Fruit fly (Drosophila melanogaster) whole organism, embryonic: Measurements from ENCODE around the gene CG33947.

Experiments used
- CG10267 ChIP-seq: fragments of 200-800 bp; sonication (Bioruptor generic); optimal IDR thresholded peaks from 2 replicates; lab custom pipeline; 2018; ENCODE audit warnings: missing biosample characterization, mild to moderate bottlenecking, missing genetic modification characterization, moderate library complexity
- CG11560 ChIP-seq: fragments of 200-800 bp; sonication (Bioruptor generic); IDR thresholded peaks from 3 replicates; pipeline ENCODE4 v1.3.6; 2022; ENCODE audit warnings: missing biosample characterization, missing genetic modification characterization
- CG11695 ChIP-seq: fragments of 200-800 bp; sonication (Bioruptor generic); IDR thresholded peaks from 3 replicates; pipeline ENCODE4 v1.3.6; 2022; ENCODE audit warnings: missing biosample characterization, missing genetic modification characterization
- CG12104 ChIP-seq: fragments of 200-800 bp; sonication (Bioruptor generic); optimal IDR thresholded peaks from 3 replicates; lab custom pipeline; 2016; ENCODE audit warnings: missing biosample characterization, missing genetic modification characterization
- CG13424 ChIP-seq: fragments of 200-800 bp; sonication (Bioruptor generic); optimal IDR thresholded peaks from 2 replicates; lab custom pipeline; 2019; ENCODE audit warnings: missing biosample characterization, mild to moderate bottlenecking, missing genetic modification characterization, moderate library complexity
- CG18262 ChIP-seq: fragments of 200-800 bp; optimal IDR thresholded peaks from 3 replicates; lab custom pipeline; 2019; ENCODE audit warnings: missing biosample characterization, mild to moderate bottlenecking, missing genetic modification characterization, moderate library complexity
- CG18619 ChIP-seq: fragments of 200-800 bp; sonication (Bioruptor generic); optimal IDR thresholded peaks from 3 replicates; lab custom pipeline; 2017; ENCODE audit warnings: missing biosample characterization, mild to moderate bottlenecking, missing genetic modification characterization
- CG34422 ChIP-seq: fragments of 200-800 bp; sonication (Bioruptor generic); IDR thresholded peaks from 3 replicates; pipeline ENCODE4 v1.3.6; 2022; ENCODE audit warnings: missing biosample characterization, missing genetic modification characterization
- CG3995 ChIP-seq: fragments of 200-800 bp; sonication (Bioruptor generic); optimal IDR thresholded peaks from 3 replicates; lab custom pipeline; 2016; ENCODE audit warnings: missing biosample characterization, missing genetic modification characterization
- CG4328 ChIP-seq: fragments of 200-800 bp; sonication (Bioruptor generic); optimal IDR thresholded peaks from 3 replicates; lab custom pipeline; 2017; ENCODE audit warnings: missing biosample characterization, missing genetic modification reagents, missing genetic modification characterization
- CG43689 ChIP-seq: fragments of 200-800 bp; sonication (Bioruptor generic); IDR thresholded peaks from 2 replicates; pipeline ENCODE4 v1.3.6; 2022; ENCODE audit warnings: missing biosample characterization, missing genetic modification characterization
- CG6254 ChIP-seq: fragments of 200-800 bp; sonication (Bioruptor generic); optimal IDR thresholded peaks from 3 replicates; lab custom pipeline; 2017; ENCODE audit warnings: mild to moderate bottlenecking, missing biosample characterization, missing genetic modification reagents, missing genetic modification characterization
- CG6683 ChIP-seq: fragments of 200-800 bp; sonication (Bioruptor generic); optimal IDR thresholded peaks from 2 replicates; lab custom pipeline; 2017; ENCODE audit warnings: missing biosample characterization, mild to moderate bottlenecking, missing genetic modification characterization, missing genetic modification reagents
- CG7839 ChIP-seq: fragments of 200-800 bp; sonication (Bioruptor generic); optimal IDR thresholded peaks from 3 replicates; lab custom pipeline; 2018; ENCODE audit warnings: missing biosample characterization, mild to moderate bottlenecking, missing genetic modification characterization, moderate library complexity
- CG7987 ChIP-seq: fragments of 200-800 bp; sonication (Bioruptor generic); optimal IDR thresholded peaks from 2 replicates; lab custom pipeline; 2018; ENCODE audit warnings: missing biosample characterization, mild to moderate bottlenecking, missing genetic modification characterization, moderate library complexity
- CG8388 ChIP-seq: fragments of 200-800 bp; sonication (Bioruptor generic); optimal IDR thresholded peaks from 2 replicates; lab custom pipeline; 2019; ENCODE audit warnings: missing biosample characterization, mild to moderate bottlenecking, missing genetic modification characterization, moderate library complexity
- CG9817 ChIP-seq: fragments of 200-800 bp; sonication (Bioruptor generic); optimal IDR thresholded peaks from 2 replicates; lab custom pipeline; 2018; ENCODE audit warnings: missing biosample characterization, mild to moderate bottlenecking, missing genetic modification characterization, moderate library complexity
- D ChIP-seq, 2 experiments: fragments of 200-800 bp in 1 of 2; fragments of >200 bp in 1 of 2; sonication (Bioruptor generic) in 1 of 2; optimal IDR thresholded peaks; 2 replicates in 1 of 2; 3 replicates in 1 of 2; lab custom pipeline; 2017; ENCODE audit warnings: mild to moderate bottlenecking in 1 of 2, missing biosample characterization in 1 of 2, missing genetic modification characterization in 1 of 2, missing genetic modification reagents in 1 of 2
- Dek ChIP-seq: fragments of 200-800 bp; sonication (Bioruptor generic); optimal IDR thresholded peaks from 3 replicates; lab custom pipeline; 2019; ENCODE audit warnings: missing biosample characterization, mild to moderate bottlenecking, missing genetic modification characterization, moderate library complexity
- Dip2 ChIP-seq: fragments of 200-800 bp; sonication (Bioruptor generic); IDR thresholded peaks from 2 replicates; pipeline ENCODE4 v1.3.6; 2022; ENCODE audit warnings: missing biosample characterization, missing genetic modification characterization
- Dref ChIP-seq: fragments of 200-800 bp; sonication (Bioruptor generic); IDR thresholded peaks from 2 replicates; pipeline ENCODE4 v1.3.6; 2022; ENCODE audit warnings: missing biosample characterization, missing genetic modification characterization
- Eip74EF ChIP-seq, 2 experiments: fragments of 200-800 bp in 1 of 2; fragments of >200 bp in 1 of 2; sonication (Bioruptor generic) in 1 of 2; optimal IDR thresholded peaks; 2 replicates each; lab custom pipeline; 2017 to 2019; ENCODE audit warnings: missing biosample characterization in 2 of 2, missing genetic modification characterization in 2 of 2, mild to moderate bottlenecking in 1 of 2, moderate library complexity in 1 of 2
- Fer3 ChIP-seq: fragments of 200-800 bp; sonication (Bioruptor generic); optimal IDR thresholded peaks from 2 replicates; lab custom pipeline; 2018; ENCODE audit warnings: missing biosample characterization, mild to moderate bottlenecking, missing genetic modification characterization, moderate library complexity
- H15 ChIP-seq: fragments of 200-800 bp; sonication (Bioruptor generic); IDR thresholded peaks from 3 replicates; pipeline ENCODE4 v1.3.6; 2022; ENCODE audit warnings: missing biosample characterization, missing genetic modification characterization
- HLH4C ChIP-seq: fragments of 200-800 bp; sonication (Bioruptor generic); IDR thresholded peaks from 3 replicates; pipeline ENCODE4 v1.3.6; 2022; ENCODE audit warnings: missing biosample characterization, missing genetic modification characterization; ENCODE audit not compliant: partially characterized antibody
- Hr3 ChIP-seq: fragments of 200-800 bp; sonication (Bioruptor generic); optimal IDR thresholded peaks from 3 replicates; lab custom pipeline; 2016; ENCODE audit warnings: missing biosample characterization, missing genetic modification characterization
- Lpt ChIP-seq: fragments of >200 bp; optimal IDR thresholded peaks from 2 replicates; lab custom pipeline; 2018; ENCODE audit warnings: missing biosample characterization, missing genetic modification characterization
- Nf-YB ChIP-seq: fragments of 200-800 bp; sonication (Bioruptor generic); optimal IDR thresholded peaks from 3 replicates; lab custom pipeline; 2019; ENCODE audit warnings: missing biosample characterization, mild to moderate bottlenecking, missing genetic modification characterization, moderate library complexity
- Poxn ChIP-seq: fragments of 200-800 bp; sonication (Bioruptor generic); IDR thresholded peaks from 2 replicates; pipeline ENCODE4 v1.3.6; 2022; ENCODE audit warnings: missing biosample characterization, missing genetic modification characterization
- Six4 ChIP-seq: fragments of 200-800 bp; sonication (Bioruptor generic); optimal IDR thresholded peaks from 2 replicates; lab custom pipeline; 2016; ENCODE audit warnings: missing biosample characterization, missing genetic modification characterization
- Sox102F ChIP-seq: fragments of 200-800 bp; sonication (Bioruptor generic); optimal IDR thresholded peaks from 2 replicates; lab custom pipeline; 2018; ENCODE audit warnings: missing biosample characterization, mild to moderate bottlenecking, missing genetic modification characterization, moderate library complexity
- TFAM ChIP-seq: fragments of 200-800 bp; sonication (Bioruptor generic); optimal IDR thresholded peaks from 2 replicates; lab custom pipeline; 2017; ENCODE audit warnings: missing biosample characterization, missing genetic modification characterization, inconsistent platforms
- amos ChIP-seq: fragments of 200-800 bp; sonication (Bioruptor generic); IDR thresholded peaks from 2 replicates; pipeline ENCODE4 v1.3.6; 2022; ENCODE audit warnings: missing biosample characterization, missing genetic modification characterization; ENCODE audit not compliant: partially characterized antibody
- ara ChIP-seq: fragments of 200-800 bp; sonication (Bioruptor generic); IDR thresholded peaks from 2 replicates; pipeline ENCODE4 v1.3.6; 2022; ENCODE audit warnings: missing biosample characterization, missing genetic modification characterization
- ato ChIP-seq: fragments of 200-800 bp; sonication (Bioruptor generic); IDR thresholded peaks from 2 replicates; pipeline ENCODE4 v1.3.6; 2022; ENCODE audit warnings: missing biosample characterization, missing genetic modification characterization; ENCODE audit not compliant: partially characterized antibody
- croc ChIP-seq: fragments of 200-800 bp; sonication (Bioruptor generic); conservative IDR thresholded peaks from 3 replicates; pipeline ENCODE4 v1.3.6; 2022; ENCODE audit warnings: missing biosample characterization, missing genetic modification characterization
- cwo ChIP-seq: fragments of 200-800 bp; sonication (Bioruptor generic); optimal IDR thresholded peaks from 3 replicates; lab custom pipeline; 2017; ENCODE audit warnings: missing biosample characterization, missing genetic modification characterization, mild to moderate bottlenecking, moderate library complexity, missing genetic modification reagents
- grn ChIP-seq: fragments of 200-800 bp; sonication (Bioruptor generic); optimal IDR thresholded peaks from 3 replicates; lab custom pipeline; 2017; ENCODE audit warnings: missing biosample characterization, missing genetic modification characterization
- jigr1 ChIP-seq: fragments of 200-800 bp; sonication (Bioruptor generic); IDR thresholded peaks from 3 replicates; pipeline ENCODE4 v1.3.6; 2022; ENCODE audit warnings: missing biosample characterization, missing genetic modification characterization
- kni ChIP-seq: fragments of 200-800 bp; sonication (Bioruptor generic); optimal IDR thresholded peaks from 3 replicates; lab custom pipeline; 2017; ENCODE audit warnings: mild to moderate bottlenecking, missing biosample characterization, missing genetic modification reagents, missing genetic modification characterization
- maf-S ChIP-seq: fragments of 200-800 bp; sonication (Bioruptor generic); optimal IDR thresholded peaks from 2 replicates; lab custom pipeline; 2016; ENCODE audit warnings: missing biosample characterization, missing genetic modification characterization
- nom ChIP-seq: fragments of 200-800 bp; sonication (Bioruptor generic); optimal IDR thresholded peaks from 2 replicates; lab custom pipeline; 2017; ENCODE audit warnings: missing biosample characterization, missing genetic modification characterization, mild to moderate bottlenecking, moderate library complexity, missing genetic modification reagents
- scrt ChIP-seq: fragments of 200-800 bp; sonication (Bioruptor generic); optimal IDR thresholded peaks from 2 replicates; lab custom pipeline; 2018; ENCODE audit warnings: missing biosample characterization, mild to moderate bottlenecking, missing genetic modification characterization, moderate library complexity
- sqz ChIP-seq: fragments of 200-800 bp; sonication (Bioruptor generic); optimal IDR thresholded peaks from 3 replicates; lab custom pipeline; 2018; ENCODE audit warnings: missing biosample characterization, mild to moderate bottlenecking, missing genetic modification characterization
- sug ChIP-seq: fragments of 200-800 bp; optimal IDR thresholded peaks from 2 replicates; lab custom pipeline; 2019; ENCODE audit warnings: missing biosample characterization, mild to moderate bottlenecking, missing genetic modification characterization, moderate library complexity
- tin ChIP-seq: fragments of 200-800 bp; sonication (Bioruptor generic); optimal IDR thresholded peaks from 3 replicates; lab custom pipeline; 2016; ENCODE audit warnings: missing biosample characterization, missing genetic modification characterization
- tup ChIP-seq: fragments of 200-800 bp; sonication (Bioruptor generic); optimal IDR thresholded peaks from 2 replicates; lab custom pipeline; 2016; ENCODE audit warnings: missing biosample characterization, mild to moderate bottlenecking, missing genetic modification characterization, moderate library complexity
- zen2 ChIP-seq: fragments of 200-800 bp; sonication (Bioruptor generic); IDR thresholded peaks from 3 replicates; pipeline ENCODE4 v1.3.6; 2022; ENCODE audit warnings: missing biosample characterization, missing genetic modification characterization; ENCODE audit not compliant: partially characterized antibody

Gene CG33947

DNA sequence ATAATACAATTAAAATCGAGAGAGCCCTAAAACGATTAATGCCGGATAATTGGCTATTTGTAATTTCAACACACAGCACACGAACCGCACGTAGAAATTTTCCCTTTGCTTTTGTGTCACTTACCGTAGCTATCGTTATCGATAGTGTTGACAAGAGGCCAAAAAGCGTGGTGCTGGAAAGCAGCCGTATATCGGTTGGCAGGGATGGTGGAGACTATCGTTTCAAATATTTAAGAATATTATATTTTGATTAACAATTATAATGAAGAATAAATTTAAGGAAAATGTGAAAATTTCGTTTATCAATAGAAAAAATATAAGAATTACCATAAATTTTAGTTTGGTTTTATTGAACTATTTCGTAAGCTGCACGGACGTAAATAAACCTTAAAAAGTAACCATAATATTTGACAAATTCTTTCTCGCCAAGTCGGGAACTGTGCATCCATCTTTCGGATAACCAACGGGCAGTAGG is 3.2 kb upstream of the CG33947 start, which contains the start of gene JIL-1 (continued):
- TF ChIP-seq CG6683 (GFP tag; lab: Kevin White, UChicago) (no peak), CG43689 (GFP tag; lab: Robert Waterston, UW) (0 out of 2 replicates have a peak, but pooled peaks have one; percentile 31), croc (peak; percentile 54; the same call in 2 of the 3 replicates), CG34422 (peak; percentile 81), CG13424 (tag; lab: Kevin White, UChicago) (peak; percentile 35), Eip74EF (GFP tag; optimal IDR thresholded peaks at IDR 0.05; lab: Kevin White, UChicago) (no peak), Dip2 (GFP tag; lab: Robert Waterston, UW) (no peak), H15 (GFP tag; lab: Robert Waterston, UW) (peak; percentile 24; the same call in 1 of the 3 replicates), HLH4C (GFP tag; lab: Robert Waterston, UW) (peak; percentile 82), Six4 (GFP tag; lab: Kevin White, UChicago) (no peak), kni (GFP tag; lab: Kevin White, UChicago) (no peak), scrt (no peak), Poxn (GFP tag; lab: Robert Waterston, UW) (no peak), CG6254 (GFP tag; lab: Kevin White, UChicago) (no peak), CG11695 (0 out of 3 replicates have a peak, but pooled peaks have one; percentile 30), tin (GFP tag; lab: Kevin White, UChicago) (peak; percentile 61), CG7987 (GFP tag; lab: Kevin White, UChicago) (peak; percentile 2), ato (GFP tag; lab: Robert Waterston, UW) (peak; percentile 73), CG10267 (tag; lab: Kevin White, UChicago) (peak; percentile 96), cwo (peak; percentile 17), tup (GFP tag; lab: Kevin White, UChicago) (peak; percentile 3), grn (GFP tag; lab: Kevin White, UChicago) (no peak), maf-S (GFP tag; lab: Kevin White, UChicago) (no peak), CG8388 (peak; percentile 2), CG18262 (tag; lab: Kevin White, UChicago) (peak; percentile 43), Sox102F (GFP tag; lab: Kevin White, UChicago) (peak; percentile 42), ara (GFP tag; lab: Robert Waterston, UW) (peak; percentile 68; the same call in 1 of the 2 replicates), CG7839 (tag; lab: Kevin White, UChicago) (peak; percentile 79), CG12104 (GFP tag; lab: Kevin White, UChicago) (no peak), amos (GFP tag; lab: Robert Waterston, UW) (peak; percentile 92), sqz (GFP tag; lab: Kevin White, UChicago) (peak; percentile 13), Lpt (no peak), Fer3 (tag; lab: Kevin White, UChicago) (peak; percentile 54), zen2 (peak; percentile 38; the same call in 2 of the 3 replicates), CG18619 (GFP tag; lab: Kevin White, UChicago) (peak; percentile 41), CG9817 (tag; lab: Kevin White, UChicago) (peak; percentile 60), Nf-YB (GFP tag; lab: Kevin White, UChicago) (no peak), Dref (GFP tag; lab: Robert Waterston, UW) (peak; percentile 84), nom (GFP tag; lab: Kevin White, UChicago) (no peak), Dek (tag; lab: Kevin White, UChicago) (peak; percentile 65), TFAM (GFP tag; lab: Kevin White, UChicago) (no peak), Hr3 (peak; percentile 65), D (optimal IDR thresholded peaks at IDR 0.05; lab: Kevin White, UChicago) (no peak), D (GFP tag; optimal IDR thresholded peaks at IDR 0.05; lab: Kevin White, UChicago) (peak; percentile 1), CG11560 (tag; lab: Robert Waterston, UW) (peak; percentile 20; the same call in 1 of the 3 replicates), CG3995 (GFP tag; lab: Kevin White, UChicago) (peak; percentile 41), CG4328 (no peak), sug (tag; lab: Kevin White, UChicago) (peak; percentile 67), jigr1 (GFP tag; lab: Robert Waterston, UW) (no peak)
